Fruit fly (Drosophila melanogaster): ENCODE measurements around the gene Mal-B2.

- no peak for TF ChIP-seq CTCF (optimal IDR thresholded peaks at IDR 0.05)
- TF ChIP-seq CG8478 (optimal IDR thresholded peaks at IDR 0.05), result no peak
Measured at dm6 chr2L:11804228-11805044, 45.3 kb upstream of the Mal-B2 start.
